Worm (Caenorhabditis elegans) whole organism, L1 larva: ENCODE measurements around the gene str-39.

Experiments used
- C04F5.9 ChIP-seq: sonication (generic microtip); optimal IDR thresholded peaks from 2 replicates; lab custom pipeline; 2016; ENCODE audit warnings: missing genetic modification characterization, missing compliant biosample characterization
- F16B12.6 ChIP-seq: fragments of 150-350 bp; optimal IDR thresholded peaks from 2 replicates; lab custom pipeline; 2014; ENCODE audit warnings: missing biosample characterization, missing genetic modification characterization
- ceh-88 ChIP-seq: fragments of 200-800 bp; sonication (Bioruptor generic); IDR thresholded peaks from 2 replicates; pipeline ENCODE4 v1.3.6; 2022; ENCODE audit warnings: missing genetic modification characterization, missing compliant biosample characterization
- dsc-1 ChIP-seq: sonication (generic microtip); optimal IDR thresholded peaks from 2 replicates; lab custom pipeline; 2016; ENCODE audit warnings: mild to moderate bottlenecking, missing genetic modification characterization, missing compliant biosample characterization
- egl-27 ChIP-seq, 2 experiments: fragments of 150-350 bp in 1 of 2; sonication (generic microtip); optimal IDR thresholded peaks; 3 replicates each; lab custom pipeline; 2017 to 2018; ENCODE audit warnings: missing biosample characterization in 2 of 2, missing genetic modification characterization in 2 of 2, missing genetic modification reagents in 2 of 2
- elt-3 ChIP-seq, 6 experiments: fragments of 150-350 bp in 1 of 6; sonication (generic microtip); optimal IDR thresholded peaks; 2 replicates each; lab custom pipeline; 2017 to 2018; ENCODE audit warnings: missing biosample characterization in 6 of 6, missing genetic modification characterization in 6 of 6, inconsistent platforms in 1 of 6
- fkh-4 ChIP-seq: sonication (generic microtip); optimal IDR thresholded peaks from 2 replicates; lab custom pipeline; 2016; ENCODE audit warnings: missing compliant biosample characterization, missing genetic modification characterization, borderline replicate concordance
- fkh-8 ChIP-seq: sonication (generic microtip); optimal IDR thresholded peaks from 2 replicates; lab custom pipeline; 2016; ENCODE audit warnings: mild to moderate bottlenecking, missing genetic modification characterization, missing compliant biosample characterization
- fos-1 ChIP-seq: fragments of 150-350 bp; optimal IDR thresholded peaks from 2 replicates; lab custom pipeline; 2014; ENCODE audit warnings: missing biosample characterization, missing genetic modification characterization
- hlh-17 ChIP-seq: fragments of 200-800 bp; sonication (Bioruptor generic); optimal IDR thresholded peaks from 2 replicates; lab custom pipeline; 2018; ENCODE audit warnings: missing genetic modification characterization, mild to moderate bottlenecking, missing compliant biosample characterization, moderate library complexity, borderline replicate concordance
- hlh-4 ChIP-seq: sonication (generic microtip); optimal IDR thresholded peaks from 2 replicates; lab custom pipeline; 2016; ENCODE audit warnings: mild to moderate bottlenecking, missing genetic modification characterization, missing compliant biosample characterization
- irx-1 ChIP-seq: sonication (generic microtip); optimal IDR thresholded peaks from 2 replicates; lab custom pipeline; 2016; ENCODE audit warnings: missing genetic modification characterization, missing compliant biosample characterization
- jun-1 ChIP-seq: fragments of 150-350 bp; optimal IDR thresholded peaks from 2 replicates; lab custom pipeline; 2014; ENCODE audit warnings: missing biosample characterization, missing genetic modification reagents, missing genetic modification characterization
- lin-13 ChIP-seq: fragments of 150-350 bp; optimal IDR thresholded peaks from 2 replicates; lab custom pipeline; 2014; ENCODE audit warnings: missing biosample characterization, missing genetic modification reagents, missing genetic modification characterization
- lin-14 ChIP-seq: fragments of 200-800 bp; sonication (Bioruptor generic); optimal IDR thresholded peaks from 2 replicates; lab custom pipeline; 2018; ENCODE audit warnings: mild to moderate bottlenecking, missing genetic modification characterization, moderate library complexity, missing compliant biosample characterization
- lsy-2 ChIP-seq, 2 experiments: fragments of 150-350 bp; optimal IDR thresholded peaks; 2 replicates each; lab custom pipeline; 2014; ENCODE audit warnings: missing biosample characterization in 2 of 2, missing genetic modification characterization in 2 of 2
- mab-9 ChIP-seq: fragments of 200-800 bp; sonication (Bioruptor generic); IDR thresholded peaks from 2 replicates; pipeline ENCODE4 v1.3.6; 2022; ENCODE audit warnings: missing genetic modification reagents, missing genetic modification characterization, missing compliant biosample characterization
- nhr-20 ChIP-seq: sonication (generic microtip); optimal IDR thresholded peaks from 2 replicates; lab custom pipeline; 2016; ENCODE audit warnings: mild to moderate bottlenecking, missing genetic modification characterization, missing compliant biosample characterization
- nhr-28 ChIP-seq: fragments of 150-350 bp; optimal IDR thresholded peaks from 2 replicates; lab custom pipeline; 2014; ENCODE audit warnings: missing biosample characterization, missing genetic modification characterization
- nhr-85 ChIP-seq: sonication (generic microtip); peaks from one replicate; lab custom pipeline; 2016; ENCODE audit warnings: missing genetic modification characterization, inconsistent platforms, missing compliant biosample characterization
- pag-3 ChIP-seq: sonication (generic microtip); optimal IDR thresholded peaks from 2 replicates; lab custom pipeline; 2017; ENCODE audit warnings: missing genetic modification characterization, mild to moderate bottlenecking, missing compliant biosample characterization, antibody characterized with exemption, borderline replicate concordance; ENCODE audit not compliant: insufficient read depth
- pax-3 ChIP-seq: fragments of 200-800 bp; sonication (Bioruptor generic); optimal IDR thresholded peaks from 2 replicates; lab custom pipeline; 2018; ENCODE audit warnings: mild to moderate bottlenecking, missing genetic modification characterization, moderate library complexity, missing compliant biosample characterization
- pqm-1 ChIP-seq: sonication (generic microtip); optimal IDR thresholded peaks from 3 replicates; lab custom pipeline; 2017; ENCODE audit warnings: missing biosample characterization, missing genetic modification characterization
- rnt-1 ChIP-seq: sonication (generic microtip); optimal IDR thresholded peaks from 2 replicates; lab custom pipeline; 2016; ENCODE audit warnings: mild to moderate bottlenecking, missing genetic modification characterization, moderate library complexity, missing compliant biosample characterization
- snpc-4 ChIP-seq: fragments of 150-350 bp; optimal IDR thresholded peaks from 2 replicates; lab custom pipeline; 2014; ENCODE audit warnings: missing biosample characterization, missing genetic modification characterization
- sptf-1 ChIP-seq: fragments of 150-350 bp; optimal IDR thresholded peaks from 2 replicates; lab custom pipeline; 2014; ENCODE audit warnings: missing biosample characterization, missing genetic modification characterization
- swsn-7 ChIP-seq: sonication (generic microtip); optimal IDR thresholded peaks from 2 replicates; lab custom pipeline; 2016; ENCODE audit warnings: missing genetic modification characterization, missing compliant biosample characterization
- unc-30 ChIP-seq: sonication (generic microtip); optimal IDR thresholded peaks from 2 replicates; lab custom pipeline; 2017; ENCODE audit warnings: missing biosample characterization, missing genetic modification characterization
- unc-98 ChIP-seq: fragments of 200-800 bp; sonication (Bioruptor generic); IDR thresholded peaks from 2 replicates; pipeline ENCODE4 v1.3.6; 2022; ENCODE audit warnings: missing genetic modification characterization, missing compliant biosample characterization
- vab-15 ChIP-seq: sonication (generic microtip); optimal IDR thresholded peaks from 2 replicates; lab custom pipeline; 2017; ENCODE audit warnings: missing genotype, mild to moderate bottlenecking, missing genetic modification characterization, missing compliant biosample characterization
- ztf-11 ChIP-seq, 2 experiments: sonication (generic microtip); optimal IDR thresholded peaks; 2 replicates each; lab custom pipeline; 2016 to 2017; ENCODE audit warnings: missing genetic modification characterization in 2 of 2, missing biosample characterization in 1 of 2, missing compliant biosample characterization in 1 of 2

str-39 gene

DNA sequence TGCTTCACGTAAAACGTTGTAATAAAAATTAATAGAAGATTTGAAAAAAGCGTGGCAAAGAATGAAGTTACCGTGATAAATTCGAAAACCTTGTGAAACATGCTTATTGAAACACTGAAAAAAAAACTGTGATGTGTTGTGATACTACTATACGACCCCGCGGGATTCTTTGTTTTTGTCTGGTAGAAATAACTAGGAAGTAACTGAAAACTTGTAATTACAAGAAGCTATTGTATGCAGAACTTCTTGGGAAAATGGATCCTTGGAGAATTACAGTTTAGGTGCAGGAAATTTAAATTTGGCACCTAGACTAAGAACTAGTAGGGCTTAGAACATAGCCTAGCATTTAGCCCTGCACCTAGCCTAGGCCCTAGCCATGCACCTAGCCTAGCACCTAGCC lies at the start of gene str-39:
TSS of gene str-39 (minus strand) at position 101 of the 400 bp plus-strand sequence.
- TF ChIP-seq dsc-1 (tag; lab: Kevin White, UChicago) (no peak), ceh-88 (GFP tag; lab: Robert Waterston, UW) (no peak), mab-9 (GFP tag; lab: Robert Waterston, UW) (no peak)

DNA sequence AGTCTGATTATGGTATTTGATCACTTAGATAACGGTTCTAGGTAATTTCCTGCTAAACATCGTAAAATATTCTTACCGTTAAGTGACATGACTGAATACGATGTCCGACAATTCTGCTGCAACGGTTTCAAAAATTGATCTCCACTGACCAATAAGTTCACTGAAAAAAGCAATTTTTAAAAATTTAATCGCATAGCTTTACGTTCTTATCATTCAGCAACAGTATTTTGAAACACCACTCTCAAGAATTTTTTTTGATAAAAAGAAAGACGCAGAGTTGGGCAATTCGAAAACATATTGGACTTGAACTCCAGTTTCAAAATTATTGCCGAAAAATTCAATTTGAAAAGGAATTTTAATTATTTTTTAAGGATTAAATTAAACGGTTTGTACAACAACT lies 47.9 kb upstream of the str-39 start, which contains the start of gene C31B8.12:
TSS of gene C31B8.12 (minus strand) at position 101 of the 400 bp plus-strand sequence.
- no peak for TF ChIP-seq ztf-11 (tag; optimal IDR thresholded peaks at IDR 0.05; lab: Kevin White, UChicago)
- no peak for TF ChIP-seq lin-13 (GFP tag; lab: Kevin White, UChicago)
- no peak for TF ChIP-seq pax-3
- TF ChIP-seq egl-27 (tag; optimal IDR thresholded peaks at IDR 0.05; lab: Kevin White, UChicago): no peak
- TF ChIP-seq rnt-1 (tag; lab: Kevin White, UChicago): no peak
- TF ChIP-seq nhr-28 (tag; lab: Kevin White, UChicago): no peak
- TF ChIP-seq lin-14 (GFP tag; lab: Kevin White, UChicago): no peak
- TF ChIP-seq lsy-2 (tag; optimal IDR thresholded peaks at IDR 0.05; lab: Kevin White, UChicago): no peak
- no peak for TF ChIP-seq fkh-8
- TF ChIP-seq pag-3 (tag; lab: Kevin White, UChicago): no peak

DNA sequence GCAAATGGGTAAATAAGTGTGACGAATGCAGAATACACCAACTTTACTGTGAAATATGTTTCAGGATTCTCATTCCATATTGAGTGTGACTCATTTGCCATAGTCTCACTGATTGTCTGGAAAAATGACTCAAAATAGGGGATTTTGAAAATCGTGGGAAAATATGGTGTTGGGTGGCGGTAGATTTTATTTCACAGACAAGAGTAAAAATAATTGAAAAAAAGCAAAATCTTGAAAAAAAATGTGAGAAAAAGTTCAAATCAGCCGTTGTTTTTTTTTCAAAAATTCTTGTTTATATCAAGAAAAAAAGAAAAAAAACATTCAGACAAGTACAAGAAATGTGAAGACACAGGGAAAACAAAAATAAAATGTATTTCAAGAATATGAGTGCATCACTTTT lies 42.9 kb upstream of the str-39 start, which contains the start of gene srh-38:
TSS of gene srh-38 (minus strand) at position 101 of the 400 bp plus-strand sequence.
- no peak for TF ChIP-seq sptf-1 (tag; lab: Kevin White, UChicago)
- TF ChIP-seq hlh-4: no peak
- TF ChIP-seq swsn-7 (tag; lab: Kevin White, UChicago): no peak
- TF ChIP-seq lsy-2 (tag; optimal IDR thresholded peaks at IDR 0.05; lab: Kevin White, UChicago): no peak

DNA sequence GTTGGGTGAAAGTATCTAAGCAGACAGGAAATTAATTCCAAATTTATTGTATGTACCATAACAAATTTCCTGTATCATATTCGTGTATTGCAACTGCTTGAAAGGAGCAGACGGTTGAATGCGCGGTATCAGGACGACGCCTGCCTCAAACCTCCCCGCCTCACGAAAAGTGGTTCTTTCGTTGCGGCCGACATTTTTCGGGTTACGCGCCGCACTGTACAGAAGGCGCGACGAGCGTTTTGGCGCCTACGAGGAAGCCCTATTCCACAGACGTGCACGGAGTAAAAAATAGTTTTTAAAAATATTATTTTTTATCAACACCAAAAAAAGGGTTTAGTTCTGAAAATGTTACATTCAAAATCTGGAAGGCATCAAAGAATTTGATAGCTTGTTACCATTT lies 40.4 kb upstream of the str-39 start:
- TF ChIP-seq unc-30 (tag; lab: Kevin White, UChicago) (no peak), snpc-4 (peak; percentile 44)

DNA sequence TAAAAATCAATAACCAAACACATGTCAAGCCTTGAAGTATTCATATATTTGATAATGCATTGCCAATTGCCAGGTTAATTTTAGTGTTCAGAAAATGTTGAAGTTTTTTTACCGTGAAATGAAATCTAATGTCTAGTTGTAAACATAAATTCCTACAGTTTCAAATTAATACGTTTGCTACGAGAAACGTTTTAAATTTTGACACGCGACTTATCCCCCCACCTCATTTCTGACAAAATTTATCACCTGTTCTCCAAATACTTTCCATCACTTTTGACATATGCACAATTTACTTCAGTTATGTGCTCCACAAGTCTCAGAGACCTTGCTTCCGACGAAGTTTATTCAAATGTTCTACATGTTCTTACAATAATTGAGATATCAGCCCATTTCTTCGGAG lies 34.2 kb upstream of the str-39 start, which contains the start of gene srh-146:
TSS of gene srh-146 (plus strand) at position 301 of the 400 bp plus-strand sequence.
- TF ChIP-seq nhr-28 (tag; lab: Kevin White, UChicago) (no peak), unc-98 (GFP tag; lab: Robert Waterston, UW) (no peak)

DNA sequence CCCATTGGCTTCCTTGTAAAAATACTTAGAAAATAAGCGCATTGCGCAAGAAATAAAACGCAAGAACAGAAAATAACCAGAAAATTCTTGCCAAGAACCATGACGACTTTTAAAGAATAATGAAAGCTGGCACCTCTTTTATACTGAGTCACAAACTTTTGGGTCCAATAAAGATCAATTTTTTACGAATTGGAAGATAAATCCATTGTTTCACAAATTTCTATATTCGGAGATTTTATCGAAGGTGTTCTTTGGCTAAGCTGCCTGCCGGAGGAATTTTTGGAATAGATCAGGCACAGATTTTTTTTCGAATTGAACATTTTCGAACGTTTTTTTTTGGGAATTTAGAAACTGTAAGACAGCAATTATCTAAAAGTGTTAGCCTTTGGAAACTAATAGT lies 33.2 kb upstream of the str-39 start, which contains the start of gene C31B8.9:
TSS of gene C31B8.9 (minus strand) at position 101 of the 400 bp plus-strand sequence.
- TF ChIP-seq nhr-85 (tag; lab: Kevin White, UChicago) (no peak), fkh-4 (tag; lab: Kevin White, UChicago) (no peak), unc-30 (tag; lab: Kevin White, UChicago) (no peak), hlh-17 (GFP tag; lab: Kevin White, UChicago) (no peak), fos-1 (tag; lab: Kevin White, UChicago) (no peak), F16B12.6 (tag; lab: Kevin White, UChicago) (no peak), C04F5.9 (no peak), jun-1 (tag; lab: Kevin White, UChicago) (no peak), nhr-20 (no peak), irx-1 (tag; lab: Kevin White, UChicago) (no peak), vab-15 (tag; lab: Kevin White, UChicago) (no peak), elt-3 (tag; optimal IDR thresholded peaks at IDR 0.05; lab: Kevin White, UChicago) (no peak), pqm-1 (tag; lab: Kevin White, UChicago) (no peak), lin-13 (GFP tag; lab: Kevin White, UChicago) (no peak)
- TF ChIP-seq, all 84 proteins: peak for 0
